Fruit fly (Drosophila melanogaster) whole organism, wandering third instar larva: ENCODE measurements around the gene tai.

Source experiments
- Dfd ChIP-seq: fragments of >200 bp; optimal IDR thresholded peaks from 2 replicates; lab custom pipeline; 2017; ENCODE audit warnings: missing biosample characterization, missing genetic modification characterization
- HLH106 ChIP-seq: fragments of 200-800 bp; optimal IDR thresholded peaks from 3 replicates; lab custom pipeline; 2019; ENCODE audit warnings: missing biosample characterization, mild to moderate bottlenecking, missing genetic modification characterization, moderate library complexity
- Hr78 ChIP-seq: fragments of >200 bp; optimal IDR thresholded peaks from 2 replicates; lab custom pipeline; 2017; ENCODE audit warnings: missing biosample characterization, missing genetic modification characterization
- Hr83 ChIP-seq: fragments of 200-300 bp; sonication (Bioruptor generic); optimal IDR thresholded peaks from 2 replicates; lab custom pipeline; 2016; ENCODE audit warnings: missing biosample characterization, mild to moderate bottlenecking, missing genetic modification characterization, moderate library complexity; ENCODE audit not compliant: poor library complexity, severe bottlenecking
- Mio ChIP-seq: sonication (Bioruptor generic); optimal IDR thresholded peaks from 2 replicates; lab custom pipeline; 2016; ENCODE audit warnings: missing biosample characterization, missing genetic modification characterization
- dl ChIP-seq, 2 experiments: fragments of 175-275, 200-275 bp in 1 of 2; fragments of 200-275 bp in 1 of 2; sonication (Bioruptor generic); optimal IDR thresholded peaks; lab custom pipeline; 2018; ENCODE audit warnings: mild to moderate bottlenecking in 2 of 2, missing biosample characterization in 2 of 2, missing genetic modification characterization in 2 of 2, moderate library complexity in 2 of 2; ENCODE audit not compliant: partially characterized antibody in 2 of 2, insufficient read depth in 1 of 2
- h ChIP-seq: fragments of 200-800 bp; sonication (Bioruptor generic); optimal IDR thresholded peaks from 3 replicates; lab custom pipeline; 2016; ENCODE audit warnings: missing biosample characterization, mild to moderate bottlenecking, missing genetic modification characterization
- pan ChIP-seq: fragments of >200 bp; optimal IDR thresholded peaks from 2 replicates; lab custom pipeline; 2017
- sage ChIP-seq: fragments of 200-800 bp; sonication (Bioruptor generic); optimal IDR thresholded peaks from 2 replicates; lab custom pipeline; 2016; ENCODE audit warnings: missing biosample characterization, mild to moderate bottlenecking, missing genetic modification characterization

DNA sequence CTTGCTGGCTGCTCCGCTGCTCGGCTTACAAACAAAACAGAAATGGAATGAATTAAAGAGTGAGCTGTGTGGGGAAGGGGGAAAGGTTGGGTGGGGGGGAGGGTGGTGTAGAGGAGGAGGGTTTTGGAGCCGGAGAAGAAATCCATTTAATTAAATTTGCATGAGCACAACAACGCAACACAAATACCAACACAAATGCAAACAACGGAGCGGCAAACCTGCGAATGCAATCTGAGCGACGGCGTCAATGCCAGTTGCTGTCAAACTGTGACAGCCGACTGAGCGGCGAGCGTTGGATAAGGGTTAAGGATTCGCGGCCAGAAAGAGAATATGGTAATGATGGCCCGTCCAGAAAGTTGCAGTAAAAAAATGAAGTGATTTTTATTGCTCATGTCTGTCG, 58.8 kb downstream of the tai start:
- no peak for TF ChIP-seq Mio (GFP tag; lab: Kevin White, UChicago)
- TF ChIP-seq Hr78: no peak
- TF ChIP-seq dl (GFP tag; optimal IDR thresholded peaks at IDR 0.05; lab: Kevin White, UChicago; ENCODE audit: insufficient read depth in 1 of 2, partially characterized antibody in 2 of 2): no peak
- TF ChIP-seq Hr83: no peak
- TF ChIP-seq pan (lab: Kevin White, UChicago): no peak
- no peak for TF ChIP-seq sage (GFP tag; lab: Kevin White, UChicago)
- no peak for TF ChIP-seq HLH106 (tag; lab: Kevin White, UChicago)
- TF ChIP-seq Dfd (GFP tag; lab: Kevin White, UChicago): peak; percentile 38
- TF ChIP-seq h (GFP tag; lab: Kevin White, UChicago): no peak
